Worm (Caenorhabditis elegans): ENCODE results near the gene ZK1010.5.
A peak's percentile ranks its signal among the peaks of the same experiment; 100 is the strongest.

The ZK1010.5 gene

DNA sequence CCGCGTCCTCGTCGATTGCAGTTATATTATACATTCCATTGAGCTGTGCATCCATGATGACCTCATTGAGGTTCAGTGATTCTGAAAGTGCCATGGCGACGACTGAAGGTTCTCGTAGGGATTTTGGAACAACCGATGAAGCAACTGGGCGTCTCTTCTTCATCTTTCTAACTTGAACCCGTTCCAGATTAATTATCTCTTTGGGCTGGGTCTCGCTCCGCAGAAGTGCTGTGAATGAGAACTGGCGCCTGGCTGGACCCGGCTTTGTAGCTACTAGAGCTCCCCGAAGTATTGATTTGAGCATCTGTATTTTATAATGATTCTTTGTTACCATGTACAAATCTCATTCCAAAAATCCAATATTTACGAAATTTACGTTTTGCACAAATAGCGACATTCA is 9.8 kb downstream of the ZK1010.5 start, which contains the start of gene ZK1010.2 (continued):
- TF ChIP-seq madf-8 (GFP tag; conservative IDR thresholded peaks at IDR 0.05) (no peak), ccch-3 (GFP tag; optimal IDR thresholded peaks at IDR 0.05) (no peak), F57A8.1 (GFP tag; optimal IDR thresholded peaks at IDR 0.05) (no peak), lsy-27 (tag; optimal IDR thresholded peaks at IDR 0.05; ENCODE audit: borderline replicate concordance, insufficient read depth) (no peak), zim-3 (tag; optimal IDR thresholded peaks at IDR 0.05) (no peak), ceh-79 (tag; optimal IDR thresholded peaks at IDR 0.05) (peak; percentile 26), sptf-2 (GFP tag; optimal IDR thresholded peaks at IDR 0.05) (no peak), akir-1 (GFP tag; optimal IDR thresholded peaks at IDR 0.05) (no peak), tbx-9 (tag; optimal IDR thresholded peaks at IDR 0.05; ENCODE audit: borderline replicate concordance) (no peak), C17E4.6 (GFP tag; IDR thresholded peaks at IDR 0.05) (peak; percentile 6; the same call in 1 of the 2 replicates), Y95B8A.8 (GFP tag; IDR thresholded peaks at IDR 0.05) (peak; percentile 45; the same call in 1 of the 2 replicates), snpc-3.4 (tag; optimal IDR thresholded peaks at IDR 0.05) (no peak), nhr-179 (tag; optimal IDR thresholded peaks at IDR 0.05) (no peak), F10E7.11 (tag; optimal IDR thresholded peaks at IDR 0.05) (no peak), ZK185.1 (tag; optimal IDR thresholded peaks at IDR 0.05; ENCODE audit: poor library complexity, severe bottlenecking) (no peak), madf-3 (GFP tag; IDR thresholded peaks at IDR 0.05) (peak; percentile 71; the same call in 1 of the 2 replicates), mxl-1 (tag; optimal IDR thresholded peaks at IDR 0.05) (no peak), cebp-2 (GFP tag; IDR thresholded peaks at IDR 0.05) (no peak), F23B12.7 (tag; optimal IDR thresholded peaks at IDR 0.05; ENCODE audit: insufficient read depth) (no peak), hmg-20 (GFP tag; IDR thresholded peaks at IDR 0.05) (no peak), gei-17 (GFP tag; optimal IDR thresholded peaks at IDR 0.05) (no peak), Y79H2A.3 (GFP tag; conservative IDR thresholded peaks at IDR 0.05) (no peak), ztf-18 (tag; optimal IDR thresholded peaks at IDR 0.05) (no peak), snpc-4 (GFP tag; optimal IDR thresholded peaks at IDR 0.05) (no peak), snpc-4 (tag; optimal IDR thresholded peaks at IDR 0.05) (no peak), nhr-90 (tag; optimal IDR thresholded peaks at IDR 0.05) (no peak), B0336.3 (GFP tag; IDR thresholded peaks at IDR 0.05) (peak; percentile 92), atf-7 (tag; optimal IDR thresholded peaks at IDR 0.05) (no peak), ztf-3 (GFP tag; optimal IDR thresholded peaks at IDR 0.05) (no peak), nfya-1 (tag; optimal IDR thresholded peaks at IDR 0.05; ENCODE audit: borderline replicate concordance, insufficient read depth) (no peak), Y53G8AR.9 (GFP tag; conservative IDR thresholded peaks at IDR 0.05) (peak; percentile 80; the same call in 1 of the 2 replicates), ceh-27 (GFP tag; optimal IDR thresholded peaks at IDR 0.05) (no peak), snpc-1.3 (tag; optimal IDR thresholded peaks at IDR 0.05; ENCODE audit: insufficient read depth) (no peak), F33H1.4 (GFP tag; IDR thresholded peaks at IDR 0.05) (peak; percentile 38; the same call in 1 of the 2 replicates), lag-1 (GFP tag; IDR thresholded peaks at IDR 0.05) (no peak), bed-2 (GFP tag; IDR thresholded peaks at IDR 0.05) (no peak), dpl-1 (GFP tag; optimal IDR thresholded peaks at IDR 0.05) (no peak), unc-62 (GFP tag; optimal IDR thresholded peaks at IDR 0.05) (no peak), rcor-1 (GFP tag; IDR thresholded peaks at IDR 0.05) (no peak; the same call in 1 of the 2 replicates), egl-18 (GFP tag; IDR thresholded peaks at IDR 0.05) (no peak), dox-1 (GFP tag; IDR thresholded peaks at IDR 0.05) (no peak), T07F8.4 (tag; optimal IDR thresholded peaks at IDR 0.05) (no peak), ekl-4 (GFP tag; IDR thresholded peaks at IDR 0.05) (peak; percentile 74), athp-1 (tag; optimal IDR thresholded peaks at IDR 0.05) (peak; percentile 74), K12H6.12 (tag; optimal IDR thresholded peaks at IDR 0.05) (no peak), T26A5.8 (tag; optimal IDR thresholded peaks at IDR 0.05) (no peak), lir-1 (GFP tag; conservative IDR thresholded peaks at IDR 0.05) (no peak), ztf-26 (tag; optimal IDR thresholded peaks at IDR 0.05) (no peak), C06A6.2 (GFP tag; conservative IDR thresholded peaks at IDR 0.05) (no peak)

Data from whole organism, young adult.